Worm (Caenorhabditis elegans) whole organism, L3 larva: Measurements from ENCODE around the gene T22D1.3.

Source experiments
- ZK546.5 ChIP-seq: sonication (generic microtip); optimal IDR thresholded peaks from 2 replicates; lab custom pipeline; 2017; ENCODE audit warnings: missing biosample characterization, missing genetic modification characterization
- daf-12 ChIP-seq: fragments of 150-350 bp; optimal IDR thresholded peaks from 2 replicates; lab custom pipeline; 2014; ENCODE audit warnings: missing biosample characterization, missing genetic modification reagents, missing genetic modification characterization
- nhr-12 ChIP-seq: fragments of 150-350 bp; optimal IDR thresholded peaks from 2 replicates; lab custom pipeline; 2014; ENCODE audit warnings: missing biosample characterization, missing genetic modification characterization
- nhr-77 ChIP-seq: fragments of 150-350 bp; optimal IDR thresholded peaks from 2 replicates; lab custom pipeline; 2014; ENCODE audit warnings: missing biosample characterization, missing genetic modification characterization
- ztf-11 ChIP-seq: fragments of 150-350 bp; optimal IDR thresholded peaks from 2 replicates; lab custom pipeline; 2014; ENCODE audit warnings: missing biosample characterization, missing genetic modification characterization

ce11 chrIV:6919318-6919717, 6.0 kb downstream of the T22D1.3 start, which contains the start of gene ruvb-2:
- TF ChIP-seq nhr-12 (no peak), ZK546.5 (tag; lab: Kevin White, UChicago) (no peak), nhr-77 (tag; lab: Kevin White, UChicago) (no peak), daf-12 (tag; lab: Kevin White, UChicago) (no peak), ztf-11 (tag; lab: Kevin White, UChicago) (no peak)
